Worm (Caenorhabditis elegans) whole organism, L4 larva: ENCODE measurements around the gene taf-12.
A peak's percentile ranks its signal among the peaks of the same experiment; 100 is the strongest.

Source experiments
- F49E8.2 ChIP-seq: sonication (generic microtip); optimal IDR thresholded peaks from 2 replicates; lab custom pipeline; 2016; ENCODE audit warnings: missing compliant biosample characterization, mild to moderate bottlenecking, missing genetic modification characterization, borderline replicate concordance
- Y48G9A.11 ChIP-seq: fragments of 200-800 bp; sonication (Bioruptor generic); IDR thresholded peaks from 2 replicates; pipeline ENCODE4 v1.3.6; 2022; ENCODE audit warnings: missing genetic modification reagents, missing genetic modification characterization, missing compliant biosample characterization
- Y5F2A.4 ChIP-seq: fragments of 200-800 bp; sonication (Bioruptor generic); optimal IDR thresholded peaks from 2 replicates; lab custom pipeline; 2018; ENCODE audit warnings: mild to moderate bottlenecking, missing genetic modification characterization, missing compliant biosample characterization
- Y75B8A.6 ChIP-seq: fragments of 200-800 bp; sonication (Bioruptor generic); IDR thresholded peaks from 2 replicates; pipeline ENCODE4 v1.3.6; 2022; ENCODE audit warnings: missing genetic modification reagents, missing genetic modification characterization, missing compliant biosample characterization
- ZK337.2 ChIP-seq: fragments of 200-800 bp; sonication (Bioruptor generic); IDR thresholded peaks from 2 replicates; pipeline ENCODE4 v1.3.6; 2022; ENCODE audit warnings: missing genetic modification reagents, missing genetic modification characterization, missing compliant biosample characterization
- ZK546.5 ChIP-seq, 2 experiments: sonication (generic microtip); optimal IDR thresholded peaks; 2 replicates each; lab custom pipeline; 2017; ENCODE audit warnings: missing biosample characterization in 2 of 2, missing genetic modification characterization in 2 of 2
- aha-1 ChIP-seq: fragments of 150-350 bp; peaks from one replicate; lab custom pipeline; 2014; ENCODE audit warnings: missing biosample characterization, missing genetic modification characterization
- arid-1 ChIP-seq: fragments of 200-800 bp; sonication (Bioruptor generic); conservative IDR thresholded peaks from 2 replicates; pipeline ENCODE4 v1.3.6; 2022; ENCODE audit warnings: missing genetic modification reagents, missing genetic modification characterization, missing compliant biosample characterization
- ceh-28 ChIP-seq: fragments of 150-350 bp; optimal IDR thresholded peaks from 2 replicates; lab custom pipeline; 2014; ENCODE audit warnings: missing biosample characterization, missing genetic modification reagents, missing genetic modification characterization
- ceh-62 ChIP-seq: sonication (generic microtip); optimal IDR thresholded peaks from 2 replicates; lab custom pipeline; 2017; ENCODE audit warnings: missing biosample characterization, missing genetic modification characterization
- ces-1 ChIP-seq: fragments of 150-350 bp; sonication (generic microtip); optimal IDR thresholded peaks from 4 replicates; lab custom pipeline; 2014; ENCODE audit warnings: missing biosample characterization, missing genetic modification reagents, missing genetic modification characterization
- cey-2 ChIP-seq: sonication (generic microtip); optimal IDR thresholded peaks from 3 replicates; lab custom pipeline; 2017; ENCODE audit warnings: missing genetic modification characterization, mild to moderate bottlenecking, missing compliant biosample characterization, antibody characterized with exemption, borderline replicate concordance; ENCODE audit not compliant: insufficient read depth
- dmd-6 ChIP-seq: fragments of 200-800 bp; sonication (Bioruptor generic); IDR thresholded peaks from 2 replicates; pipeline ENCODE4 v1.3.6; 2022; ENCODE audit warnings: missing genetic modification reagents, missing genetic modification characterization, missing compliant biosample characterization
- dmd-8 ChIP-seq: fragments of 200-800 bp; sonication (Bioruptor generic); IDR thresholded peaks from 2 replicates; pipeline ENCODE4 v1.3.6; 2022; ENCODE audit warnings: missing genetic modification characterization, missing compliant biosample characterization
- dve-1 ChIP-seq: sonication (generic microtip); optimal IDR thresholded peaks from 2 replicates; lab custom pipeline; 2017; ENCODE audit warnings: antibody characterized with exemption, mild to moderate bottlenecking, missing genetic modification characterization, missing compliant biosample characterization; ENCODE audit not compliant: insufficient read depth
- egl-27 ChIP-seq: sonication (generic microtip); optimal IDR thresholded peaks from 3 replicates; lab custom pipeline; 2017; ENCODE audit warnings: missing biosample characterization, missing genetic modification reagents, missing genetic modification characterization
- gei-8 ChIP-seq: fragments of 200-800 bp; sonication (Bioruptor generic); optimal IDR thresholded peaks from 2 replicates; lab custom pipeline; 2018; ENCODE audit warnings: mild to moderate bottlenecking, missing genetic modification characterization, missing compliant biosample characterization
- hlh-11 ChIP-seq: fragments of 200-800 bp; sonication (Bioruptor generic); optimal IDR thresholded peaks from 2 replicates; lab custom pipeline; 2018; ENCODE audit warnings: mild to moderate bottlenecking, missing genetic modification characterization, missing compliant biosample characterization
- hlh-30 ChIP-seq: sonication (generic microtip); optimal IDR thresholded peaks from 2 replicates; lab custom pipeline; 2017; ENCODE audit warnings: antibody characterized with exemption, mild to moderate bottlenecking, missing genetic modification characterization, missing compliant biosample characterization; ENCODE audit not compliant: insufficient read depth
- hmg-1.1 ChIP-seq: fragments of 200-800 bp; sonication (Bioruptor generic); IDR thresholded peaks from 2 replicates; pipeline ENCODE4 v1.3.6; 2022; ENCODE audit warnings: missing genetic modification reagents, missing genetic modification characterization, missing compliant biosample characterization
- lim-7 ChIP-seq: fragments of 200-800 bp; sonication (Bioruptor generic); IDR thresholded peaks from 2 replicates; pipeline ENCODE4 v1.3.6; 2022; ENCODE audit warnings: missing genetic modification characterization, missing compliant biosample characterization
- lin-13 ChIP-seq: fragments of 150-350 bp; optimal IDR thresholded peaks from 2 replicates; lab custom pipeline; 2014; ENCODE audit warnings: missing biosample characterization, missing genetic modification reagents, missing genetic modification characterization
- lsy-2 ChIP-seq, 2 experiments: fragments of 150-350 bp in 1 of 2; sonication (generic microtip) in 1 of 2; optimal IDR thresholded peaks; 2 replicates each; lab custom pipeline; 2014 to 2017; ENCODE audit warnings: missing biosample characterization in 2 of 2, missing genetic modification characterization in 2 of 2
- mep-1 ChIP-seq: fragments of 150-350 bp; sonication (generic microtip); optimal IDR thresholded peaks from 3 replicates; lab custom pipeline; 2014; ENCODE audit warnings: missing biosample characterization, missing genetic modification characterization
- nhr-11 ChIP-seq: fragments of 150-350 bp; optimal IDR thresholded peaks from 2 replicates; lab custom pipeline; 2014; ENCODE audit warnings: missing biosample characterization, missing genetic modification characterization
- nhr-237 ChIP-seq: sonication (generic microtip); optimal IDR thresholded peaks from 2 replicates; lab custom pipeline; 2017; ENCODE audit warnings: missing biosample characterization, missing genetic modification characterization
- nhr-25 ChIP-seq: sonication (generic microtip); optimal IDR thresholded peaks from 2 replicates; lab custom pipeline; 2017; ENCODE audit warnings: missing genetic modification characterization, mild to moderate bottlenecking, missing compliant biosample characterization, antibody characterized with exemption, moderate library complexity, borderline replicate concordance; ENCODE audit not compliant: insufficient read depth
- nhr-28 ChIP-seq: fragments of 150-350 bp; optimal IDR thresholded peaks from 2 replicates; lab custom pipeline; 2014; ENCODE audit warnings: missing biosample characterization, missing genetic modification characterization
- nhr-6 ChIP-seq: fragments of 150-350 bp; optimal IDR thresholded peaks from 2 replicates; lab custom pipeline; 2014; ENCODE audit warnings: missing biosample characterization, missing genetic modification characterization
- nhr-77 ChIP-seq: fragments of 150-350 bp; optimal IDR thresholded peaks from 2 replicates; lab custom pipeline; 2014; ENCODE audit warnings: missing biosample characterization, missing genetic modification characterization
- php-3 ChIP-seq: fragments of 200-800 bp; sonication (Bioruptor generic); IDR thresholded peaks from 2 replicates; pipeline ENCODE4 v1.3.6; 2022; ENCODE audit warnings: missing genetic modification reagents, missing genetic modification characterization, missing compliant biosample characterization
- pqm-1 ChIP-seq: sonication (generic microtip); optimal IDR thresholded peaks from 2 replicates; lab custom pipeline; 2017; ENCODE audit warnings: missing biosample characterization, missing genetic modification characterization
- rbr-2 ChIP-seq: sonication (generic microtip); optimal IDR thresholded peaks from 2 replicates; lab custom pipeline; 2016; ENCODE audit warnings: missing genotype, missing genetic modification characterization, missing compliant biosample characterization
- sdz-12 ChIP-seq: fragments of 200-800 bp; sonication (Bioruptor generic); optimal IDR thresholded peaks from 2 replicates; lab custom pipeline; 2018; ENCODE audit warnings: mild to moderate bottlenecking, missing genetic modification characterization, missing compliant biosample characterization
- set-16 ChIP-seq: fragments of 200-800 bp; sonication (Bioruptor generic); IDR thresholded peaks from 2 replicates; pipeline ENCODE4 v1.3.6; 2022; ENCODE audit warnings: missing genetic modification reagents, missing genetic modification characterization, missing compliant biosample characterization
- skn-1 ChIP-seq: fragments of 150-350 bp; optimal IDR thresholded peaks from 2 replicates; lab custom pipeline; 2014; ENCODE audit warnings: missing biosample characterization, missing genetic modification characterization
- snpc-4 ChIP-seq: fragments of 150-350 bp; optimal IDR thresholded peaks from 2 replicates; lab custom pipeline; 2014; ENCODE audit warnings: missing biosample characterization, missing genetic modification characterization
- spr-3 ChIP-seq: fragments of 200-800 bp; sonication (Bioruptor generic); optimal IDR thresholded peaks from 2 replicates; lab custom pipeline; 2018; ENCODE audit warnings: mild to moderate bottlenecking, missing genetic modification characterization, missing compliant biosample characterization
- unc-39 ChIP-seq: sonication (generic microtip); optimal IDR thresholded peaks from 2 replicates; lab custom pipeline; 2017; ENCODE audit warnings: missing biosample characterization, missing genetic modification characterization
- unc-62 ChIP-seq, 3 experiments: fragments of 150-350 bp in 1 of 3; sonication (generic microtip); optimal IDR thresholded peaks in 2 of 3; peaks in 1 of 3; 1 replicate in 1 of 3; 2 replicates in 2 of 3; lab custom pipeline; 2014 to 2017; ENCODE audit warnings: missing biosample characterization in 3 of 3, missing genetic modification characterization in 3 of 3, missing genetic modification reagents in 3 of 3, missing genotype in 1 of 3
- zag-1 ChIP-seq: fragments of 150-350 bp; optimal IDR thresholded peaks from 2 replicates; lab custom pipeline; 2014; ENCODE audit warnings: missing biosample characterization, missing genetic modification characterization
- zfp-2 ChIP-seq: sonication (generic microtip); optimal IDR thresholded peaks from 2 replicates; lab custom pipeline; 2016; ENCODE audit warnings: mild to moderate bottlenecking, missing genetic modification characterization, missing compliant biosample characterization
- zfp-3 ChIP-seq: fragments of 200-800 bp; sonication (Bioruptor generic); conservative IDR thresholded peaks from 2 replicates; pipeline ENCODE4 v1.3.6; 2022; ENCODE audit warnings: missing genetic modification reagents, missing genetic modification characterization, missing compliant biosample characterization
- zip-11 ChIP-seq: fragments of 200-800 bp; sonication (Bioruptor generic); IDR thresholded peaks from 2 replicates; pipeline ENCODE4 v1.3.6; 2022; ENCODE audit warnings: missing genetic modification characterization, missing compliant biosample characterization
- zip-2 ChIP-seq: fragments of 150-350 bp; optimal IDR thresholded peaks from 2 replicates; lab custom pipeline; 2014; ENCODE audit warnings: missing biosample characterization, missing genetic modification characterization
- ztf-11 ChIP-seq: fragments of 150-350 bp; optimal IDR thresholded peaks from 2 replicates; lab custom pipeline; 2014; ENCODE audit warnings: missing biosample characterization, missing genetic modification characterization

taf-12 gene

ce11 chrIII:11892939-11893338 lies 23.9 kb upstream of the taf-12 start, which contains the start of gene Y56A3A.41:
TSS of gene Y56A3A.41 (minus strand) at chrIII:11893039.
- TF ChIP-seq nhr-6 (tag; lab: Kevin White, UChicago) (no peak), pqm-1 (tag; lab: Kevin White, UChicago) (no peak), F49E8.2 (tag; lab: Kevin White, UChicago) (no peak), hlh-11 (tag; lab: Kevin White, UChicago) (no peak), php-3 (GFP tag; lab: Robert Waterston, UW) (no peak), dmd-8 (GFP tag; lab: Robert Waterston, UW) (no peak), ceh-62 (tag; lab: Kevin White, UChicago) (no peak), ZK546.5 (tag; optimal IDR thresholded peaks at IDR 0.05; lab: Kevin White, UChicago) (no peak), ztf-11 (tag; lab: Kevin White, UChicago) (no peak), egl-27 (tag; lab: Kevin White, UChicago) (no peak), zfp-2 (tag; lab: Kevin White, UChicago) (no peak)

ce11 chrIII:11891335-11891734 lies 22.3 kb upstream of the taf-12 start, which contains the start of gene faah-5:
TSS of gene faah-5 (minus strand) at chrIII:11891435.
- TF ChIP-seq skn-1 (tag; lab: Kevin White, UChicago) (no peak), hlh-30 (tag; lab: Kevin White, UChicago) (no peak), lim-7 (GFP tag; lab: Robert Waterston, UW) (no peak), unc-39 (no peak), Y5F2A.4 (GFP tag; lab: Kevin White, UChicago) (no peak), zip-2 (no peak), nhr-28 (tag; lab: Kevin White, UChicago) (no peak), dmd-6 (GFP tag; lab: Robert Waterston, UW) (no peak), cey-2 (tag; lab: Kevin White, UChicago) (no peak), ZK337.2 (GFP tag; lab: Robert Waterston, UW) (no peak), nhr-237 (tag; lab: Kevin White, UChicago) (no peak)

ce11 chrIII:11883694-11884093 lies 14.6 kb upstream of the taf-12 start, which contains the start of gene fbxb-22:
TSS of gene fbxb-22 (minus strand) at chrIII:11883754.
- TF ChIP-seq set-16 (GFP tag; lab: Robert Waterston, UW) = peak; percentile 81

ce11 chrIII:11881549-11881948 lies 12.5 kb upstream of the taf-12 start:
- TF ChIP-seq zip-11 (GFP tag; lab: Robert Waterston, UW) (no peak), mep-1 (tag; lab: Kevin White, UChicago) (no peak), arid-1 (no peak), snpc-4 (no peak), unc-62 (GFP tag; optimal IDR thresholded peaks at IDR 0.05 in 1 of 2; lab: Kevin White, UChicago) (peak in 1 of 2 experiments; percentile 41), unc-62 (tag; optimal IDR thresholded peaks at IDR 0.05; lab: Kevin White, UChicago) (no peak), rbr-2 (tag; lab: Kevin White, UChicago) (no peak), gei-8 (GFP tag; lab: Kevin White, UChicago) (no peak), dmd-6 (GFP tag; lab: Robert Waterston, UW) (peak; percentile 63), ces-1 (GFP tag; lab: Kevin White, UChicago) (no peak), nhr-77 (tag; lab: Kevin White, UChicago) (no peak), Y75B8A.6 (GFP tag; lab: Robert Waterston, UW) (no peak), nhr-28 (tag; lab: Kevin White, UChicago) (peak; percentile 83), aha-1 (tag; lab: Kevin White, UChicago) (no peak), spr-3 (no peak), hlh-30 (tag; lab: Kevin White, UChicago) (no peak), lin-13 (no peak), zfp-3 (no peak), Y48G9A.11 (no peak), cey-2 (tag; lab: Kevin White, UChicago) (no peak), lsy-2 (tag; optimal IDR thresholded peaks at IDR 0.05; lab: Kevin White, UChicago) (no peak), nhr-11 (no peak), nhr-25 (tag; lab: Kevin White, UChicago) (no peak), hmg-1.1 (no peak), zag-1 (tag; lab: Kevin White, UChicago) (no peak), sdz-12 (GFP tag; lab: Kevin White, UChicago) (no peak), dve-1 (tag; lab: Kevin White, UChicago) (peak; percentile 85), ceh-28 (tag; lab: Kevin White, UChicago) (no peak)
